Worm (Caenorhabditis elegans) whole organism, L4 larva: ENCODE measurements around the gene klf-2.

ENCODE experiments used
- F10B5.3 ChIP-seq: sonication (generic microtip); optimal IDR thresholded peaks from 2 replicates; lab custom pipeline; 2016; ENCODE audit warnings: mild to moderate bottlenecking, missing genetic modification characterization, missing compliant biosample characterization
- F49E8.2 ChIP-seq: sonication (generic microtip); optimal IDR thresholded peaks from 2 replicates; lab custom pipeline; 2016; ENCODE audit warnings: missing compliant biosample characterization, mild to moderate bottlenecking, missing genetic modification characterization, borderline replicate concordance
- Y75B8A.6 ChIP-seq: fragments of 200-800 bp; sonication (Bioruptor generic); IDR thresholded peaks from 2 replicates; pipeline ENCODE4 v1.3.6; 2022; ENCODE audit warnings: missing genetic modification reagents, missing genetic modification characterization, missing compliant biosample characterization
- ZK546.5 ChIP-seq, 2 experiments: sonication (generic microtip); optimal IDR thresholded peaks; 2 replicates each; lab custom pipeline; 2017; ENCODE audit warnings: missing biosample characterization in 2 of 2, missing genetic modification characterization in 2 of 2
- aha-1 ChIP-seq: fragments of 150-350 bp; peaks from one replicate; lab custom pipeline; 2014; ENCODE audit warnings: missing biosample characterization, missing genetic modification characterization
- ama-1 ChIP-seq: fragments of 150-350 bp; optimal IDR thresholded peaks from 2 replicates; lab custom pipeline; 2014; ENCODE audit warnings: inconsistent platforms, mixed read lengths
- arid-1 ChIP-seq: fragments of 200-800 bp; sonication (Bioruptor generic); conservative IDR thresholded peaks from 2 replicates; pipeline ENCODE4 v1.3.6; 2022; ENCODE audit warnings: missing genetic modification reagents, missing genetic modification characterization, missing compliant biosample characterization
- ceh-62 ChIP-seq: sonication (generic microtip); optimal IDR thresholded peaks from 2 replicates; lab custom pipeline; 2017; ENCODE audit warnings: missing biosample characterization, missing genetic modification characterization
- ces-1 ChIP-seq: fragments of 150-350 bp; sonication (generic microtip); optimal IDR thresholded peaks from 4 replicates; lab custom pipeline; 2014; ENCODE audit warnings: missing biosample characterization, missing genetic modification reagents, missing genetic modification characterization
- cey-2 ChIP-seq: sonication (generic microtip); optimal IDR thresholded peaks from 3 replicates; lab custom pipeline; 2017; ENCODE audit warnings: missing genetic modification characterization, mild to moderate bottlenecking, missing compliant biosample characterization, antibody characterized with exemption, borderline replicate concordance; ENCODE audit not compliant: insufficient read depth
- daf-16 ChIP-seq, 3 experiments: sonication (generic microtip); optimal IDR thresholded peaks; 2 replicates each; lab custom pipeline; 2016 to 2017; ENCODE audit warnings: missing genetic modification characterization in 3 of 3, missing genetic modification reagents in 3 of 3, mild to moderate bottlenecking in 2 of 3, missing compliant biosample characterization in 2 of 3, missing biosample characterization in 1 of 3, moderate library complexity in 1 of 3
- dmd-6 ChIP-seq: fragments of 200-800 bp; sonication (Bioruptor generic); IDR thresholded peaks from 2 replicates; pipeline ENCODE4 v1.3.6; 2022; ENCODE audit warnings: missing genetic modification reagents, missing genetic modification characterization, missing compliant biosample characterization
- duxl-1 ChIP-seq: sonication (generic microtip); optimal IDR thresholded peaks from 2 replicates; lab custom pipeline; 2016; ENCODE audit warnings: mild to moderate bottlenecking, missing genetic modification characterization, moderate library complexity, missing compliant biosample characterization; ENCODE audit not compliant: poor library complexity
- dve-1 ChIP-seq: sonication (generic microtip); optimal IDR thresholded peaks from 2 replicates; lab custom pipeline; 2017; ENCODE audit warnings: antibody characterized with exemption, mild to moderate bottlenecking, missing genetic modification characterization, missing compliant biosample characterization; ENCODE audit not compliant: insufficient read depth
- fkh-10 ChIP-seq: fragments of 150-350 bp; optimal IDR thresholded peaks from 2 replicates; lab custom pipeline; 2014; ENCODE audit warnings: missing biosample characterization, missing genetic modification reagents, missing genetic modification characterization
- jun-1 ChIP-seq: fragments of 150-350 bp; optimal IDR thresholded peaks from 2 replicates; lab custom pipeline; 2014; ENCODE audit warnings: missing biosample characterization, missing genetic modification reagents, missing genetic modification characterization
- lin-1 ChIP-seq: fragments of 200-800 bp; sonication (Bioruptor generic); IDR thresholded peaks from 2 replicates; pipeline ENCODE4 v1.3.6; 2022; ENCODE audit warnings: missing genetic modification reagents, missing genetic modification characterization, missing compliant biosample characterization
- lin-29 ChIP-seq: fragments of 200-800 bp; sonication (Bioruptor generic); IDR thresholded peaks from 2 replicates; pipeline ENCODE4 v1.3.6; 2022; ENCODE audit warnings: missing genetic modification reagents, missing genetic modification characterization, missing compliant biosample characterization
- lin-39 ChIP-seq: fragments of 150-350 bp; optimal IDR thresholded peaks from 2 replicates; lab custom pipeline; 2014; ENCODE audit warnings: missing biosample characterization, missing genetic modification reagents, missing genetic modification characterization
- madf-9 ChIP-seq: fragments of 200-800 bp; sonication (Bioruptor generic); conservative IDR thresholded peaks from 2 replicates; pipeline ENCODE4 v1.3.6; 2022; ENCODE audit warnings: missing genetic modification reagents, missing genetic modification characterization, missing compliant biosample characterization
- mdl-1 ChIP-seq, 2 experiments: fragments of 150-350 bp in 1 of 2; sonication (generic microtip) in 1 of 2; optimal IDR thresholded peaks; 2 replicates each; lab custom pipeline; 2014 to 2017; ENCODE audit warnings: missing biosample characterization in 2 of 2, missing genetic modification characterization in 2 of 2
- mdt-29 ChIP-seq: fragments of 200-800 bp; sonication (Bioruptor generic); IDR thresholded peaks from 2 replicates; pipeline ENCODE4 v1.3.6; 2022; ENCODE audit warnings: missing genetic modification reagents, missing genetic modification characterization, missing compliant biosample characterization
- mep-1 ChIP-seq: fragments of 150-350 bp; sonication (generic microtip); optimal IDR thresholded peaks from 3 replicates; lab custom pipeline; 2014; ENCODE audit warnings: missing biosample characterization, missing genetic modification characterization
- mes-2 ChIP-seq: sonication (generic microtip); optimal IDR thresholded peaks from 2 replicates; lab custom pipeline; 2016; ENCODE audit warnings: missing genotype, mild to moderate bottlenecking, missing genetic modification characterization, missing compliant biosample characterization; ENCODE audit not compliant: poor library complexity, severe bottlenecking
- mxl-2 ChIP-seq: fragments of 200-800 bp; sonication (Bioruptor generic); conservative IDR thresholded peaks from 2 replicates; pipeline ENCODE4 v1.3.6; 2022; ENCODE audit warnings: missing genetic modification reagents, missing genetic modification characterization, missing compliant biosample characterization
- mxl-3 ChIP-seq: fragments of 200-800 bp; sonication (Bioruptor generic); optimal IDR thresholded peaks from 2 replicates; lab custom pipeline; 2018; ENCODE audit warnings: mild to moderate bottlenecking, missing genetic modification characterization, missing compliant biosample characterization
- nhr-237 ChIP-seq: sonication (generic microtip); optimal IDR thresholded peaks from 2 replicates; lab custom pipeline; 2017; ENCODE audit warnings: missing biosample characterization, missing genetic modification characterization
- nhr-25 ChIP-seq: sonication (generic microtip); optimal IDR thresholded peaks from 2 replicates; lab custom pipeline; 2017; ENCODE audit warnings: missing genetic modification characterization, mild to moderate bottlenecking, missing compliant biosample characterization, antibody characterized with exemption, moderate library complexity, borderline replicate concordance; ENCODE audit not compliant: insufficient read depth
- nhr-42 ChIP-seq: fragments of 200-800 bp; sonication (Bioruptor generic); IDR thresholded peaks from 2 replicates; pipeline ENCODE4 v1.3.6; 2022; ENCODE audit warnings: missing genetic modification characterization, missing compliant biosample characterization
- nhr-6 ChIP-seq: fragments of 150-350 bp; optimal IDR thresholded peaks from 2 replicates; lab custom pipeline; 2014; ENCODE audit warnings: missing biosample characterization, missing genetic modification characterization
- nhr-77 ChIP-seq: fragments of 150-350 bp; optimal IDR thresholded peaks from 2 replicates; lab custom pipeline; 2014; ENCODE audit warnings: missing biosample characterization, missing genetic modification characterization
- rbr-2 ChIP-seq: sonication (generic microtip); optimal IDR thresholded peaks from 2 replicates; lab custom pipeline; 2016; ENCODE audit warnings: missing genotype, missing genetic modification characterization, missing compliant biosample characterization
- set-16 ChIP-seq: fragments of 200-800 bp; sonication (Bioruptor generic); IDR thresholded peaks from 2 replicates; pipeline ENCODE4 v1.3.6; 2022; ENCODE audit warnings: missing genetic modification reagents, missing genetic modification characterization, missing compliant biosample characterization
- snpc-1.2 ChIP-seq: fragments of 200-800 bp; sonication (Bioruptor generic); IDR thresholded peaks from 2 replicates; pipeline ENCODE4 v1.3.6; 2022; ENCODE audit warnings: missing genetic modification reagents, missing genetic modification characterization, missing compliant biosample characterization
- tag-97 ChIP-seq: fragments of 200-800 bp; sonication (Bioruptor generic); IDR thresholded peaks from 2 replicates; pipeline ENCODE4 v1.3.6; 2022; ENCODE audit warnings: missing genetic modification characterization, missing compliant biosample characterization
- tra-1 ChIP-seq: fragments of 200-800 bp; sonication (Bioruptor generic); IDR thresholded peaks from 2 replicates; pipeline ENCODE4 v1.3.6; 2022; ENCODE audit warnings: missing genetic modification reagents, missing genetic modification characterization, missing compliant biosample characterization
- unc-130 ChIP-seq: sonication (generic microtip); optimal IDR thresholded peaks from 2 replicates; lab custom pipeline; 2016; ENCODE audit warnings: missing genetic modification reagents, missing genetic modification characterization, missing compliant biosample characterization
- unc-62 ChIP-seq, 3 experiments: fragments of 150-350 bp in 1 of 3; sonication (generic microtip); optimal IDR thresholded peaks in 2 of 3; peaks in 1 of 3; 1 replicate in 1 of 3; 2 replicates in 2 of 3; lab custom pipeline; 2014 to 2017; ENCODE audit warnings: missing biosample characterization in 3 of 3, missing genetic modification characterization in 3 of 3, missing genetic modification reagents in 3 of 3, missing genotype in 1 of 3
- ztf-11 ChIP-seq: fragments of 150-350 bp; optimal IDR thresholded peaks from 2 replicates; lab custom pipeline; 2014; ENCODE audit warnings: missing biosample characterization, missing genetic modification characterization
- ztf-7 ChIP-seq: fragments of 150-350 bp; optimal IDR thresholded peaks from 2 replicates; lab custom pipeline; 2014; ENCODE audit warnings: missing biosample characterization, missing genetic modification characterization

klf-2 gene

ce11 chrV:20716830-20717441 lies 31.5 kb downstream of the klf-2 start (continued):
- no peak for TF ChIP-seq ceh-62 (tag; lab: Kevin White, UChicago)
- no peak for TF ChIP-seq cey-2 (tag; lab: Kevin White, UChicago)
- TF ChIP-seq mxl-3 (GFP tag; lab: Kevin White, UChicago), result no peak
- peak; percentile 6 for TF ChIP-seq mep-1 (tag; lab: Kevin White, UChicago)
- TF ChIP-seq set-16 (GFP tag; lab: Robert Waterston, UW), result no peak
- TF ChIP-seq madf-9, result no peak
- TF ChIP-seq rbr-2, result no peak
- no peak for TF ChIP-seq nhr-237
- TF ChIP-seq jun-1 (tag; lab: Kevin White, UChicago), result no peak
- TF ChIP-seq ama-1, result peak; percentile 64
- no peak for TF ChIP-seq F10B5.3 (tag; lab: Kevin White, UChicago)
- TF ChIP-seq ztf-7 (tag; lab: Kevin White, UChicago), result no peak
- no peak for TF ChIP-seq F49E8.2
- 0 out of 2 replicates have a peak, but pooled peaks have one; percentile 13 for TF ChIP-seq Y75B8A.6
- no peak for TF ChIP-seq mdt-29 (GFP tag; lab: Robert Waterston, UW)
- no peak for TF ChIP-seq lin-29
- TF ChIP-seq daf-16 (GFP tag; optimal IDR thresholded peaks at IDR 0.05; lab: Kevin White, UChicago), result peak in 1 of 2 experiments; percentile 63
- no peak for TF ChIP-seq daf-16 (tag; optimal IDR thresholded peaks at IDR 0.05; lab: Kevin White, UChicago)
- TF ChIP-seq tra-1 (GFP tag; lab: Robert Waterston, UW), result no peak

DNA sequence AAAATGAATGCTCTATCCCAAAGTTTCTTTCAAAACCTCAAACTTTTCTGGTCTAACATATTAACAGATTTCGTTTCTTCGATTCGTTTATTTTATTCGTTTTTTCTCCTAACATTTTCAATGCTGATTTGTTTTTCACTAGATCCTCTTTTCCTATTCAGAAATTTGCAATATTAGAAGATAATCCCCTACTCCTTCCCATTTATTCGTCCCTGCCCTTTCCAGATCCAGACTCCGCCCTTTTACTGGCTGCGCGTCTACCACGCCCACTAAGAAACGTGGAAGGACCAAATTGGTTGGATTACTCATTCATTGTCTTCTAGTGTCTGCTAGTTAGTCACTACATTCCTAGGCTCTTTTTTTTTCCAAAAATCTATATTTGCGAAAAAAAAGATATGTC lies 36.5 kb downstream of the klf-2 start, which contains the start of gene Y44A6C.2:
TSS of gene Y44A6C.2 (plus strand) at position 301 of the 400 bp plus-strand sequence.
- TF ChIP-seq dve-1 (tag; lab: Kevin White, UChicago), result no peak

DNA sequence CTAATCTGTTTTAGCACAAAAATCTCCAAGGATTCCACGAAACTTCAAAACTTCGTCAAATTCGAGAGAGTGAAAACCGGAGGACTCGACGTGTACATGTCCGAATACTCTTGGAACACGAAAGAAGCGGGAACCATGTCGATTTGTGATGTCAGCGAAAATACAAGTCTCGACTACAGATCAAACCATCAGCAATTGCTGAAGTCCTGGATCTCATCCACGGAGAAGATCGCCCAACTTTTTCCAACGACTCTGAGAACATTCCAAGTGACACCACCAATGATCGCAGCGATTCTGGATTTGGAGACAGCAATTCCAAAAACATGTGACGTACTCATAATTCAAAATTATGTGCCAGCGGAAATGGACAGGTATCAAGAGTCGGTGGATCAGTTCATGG lies 37.0 kb downstream of the klf-2 start:
- TF ChIP-seq tag-97 (no peak), unc-62 (GFP tag; optimal IDR thresholded peaks at IDR 0.05 in 1 of 2; lab: Kevin White, UChicago) (peak in 1 of 2 experiments; percentile 73), unc-62 (tag; optimal IDR thresholded peaks at IDR 0.05; lab: Kevin White, UChicago) (no peak), aha-1 (tag; lab: Kevin White, UChicago) (peak; percentile 82)

ce11 chrV:20727458-20727857 lies 42.0 kb downstream of the klf-2 start:
- TF ChIP-seq lin-29 (no peak), aha-1 (tag; lab: Kevin White, UChicago) (peak; percentile 92)

ce11 chrV:20728763-20729350 lies 43.4 kb downstream of the klf-2 start, which contains the start of gene ipla-3:
Gene ipla-3, minus strand, starts transcription at chrV:20729272.
- TF ChIP-seq lin-39 (tag; lab: Kevin White, UChicago), result no peak
- peak; percentile 59 for TF ChIP-seq mes-2
- TF ChIP-seq duxl-1 (tag; lab: Kevin White, UChicago), result peak; percentile 3
- no peak for TF ChIP-seq nhr-25 (tag; lab: Kevin White, UChicago)
- TF ChIP-seq mxl-2, result 0 out of 2 replicates have a peak, but pooled peaks have one; percentile 20
- TF ChIP-seq F49E8.2, result no peak
- TF ChIP-seq unc-130 (GFP tag; lab: Kevin White, UChicago), result no peak
- TF ChIP-seq ces-1 (GFP tag; lab: Kevin White, UChicago), result no peak
- peak; percentile 85 for TF ChIP-seq fkh-10 (GFP tag; lab: Kevin White, UChicago)
- TF ChIP-seq nhr-6, result peak; percentile 95
- TF ChIP-seq nhr-77 (tag; lab: Kevin White, UChicago), result peak; percentile 91
- TF ChIP-seq ZK546.5 (tag; optimal IDR thresholded peaks at IDR 0.05; lab: Kevin White, UChicago), result no peak
- no peak for TF ChIP-seq madf-9
- TF ChIP-seq lin-1 (GFP tag; lab: Robert Waterston, UW), result peak; percentile 58; the same call in 1 of the 2 replicates
- no peak for TF ChIP-seq cey-2 (tag; lab: Kevin White, UChicago)
- peak; percentile 97 for TF ChIP-seq dmd-6 (GFP tag; lab: Robert Waterston, UW)
- TF ChIP-seq snpc-1.2 (GFP tag; lab: Robert Waterston, UW), result no peak
- TF ChIP-seq nhr-42 (GFP tag; lab: Robert Waterston, UW), result no peak
- no peak for TF ChIP-seq ztf-11 (tag; lab: Kevin White, UChicago)
- TF ChIP-seq set-16 (GFP tag; lab: Robert Waterston, UW), result no peak
- peak; percentile 84 for TF ChIP-seq mxl-3 (GFP tag; lab: Kevin White, UChicago)
- TF ChIP-seq mdl-1 (tag; optimal IDR thresholded peaks at IDR 0.05; lab: Kevin White, UChicago), result peak; percentile 74 to 93
- TF ChIP-seq arid-1 (GFP tag; lab: Robert Waterston, UW), result no peak
